Fruit fly (Drosophila melanogaster) whole organism, prepupa: ENCODE data around the gene SREBP.

ENCODE experiments used
- CG10631 ChIP-seq: fragments of 200-800 bp; sonication (Bioruptor generic); optimal IDR thresholded peaks from 2 replicates; lab custom pipeline; 2016; ENCODE audit warnings: missing biosample characterization, missing genetic modification characterization
- CG11294 ChIP-seq: fragments of 200-800 bp; sonication (Bioruptor generic); IDR thresholded peaks from 2 replicates; pipeline ENCODE4 v1.3.6; 2022; ENCODE audit warnings: missing biosample characterization, missing genetic modification characterization
- CG11762 ChIP-seq: fragments of 200-800 bp; sonication (Bioruptor generic); optimal IDR thresholded peaks from 3 replicates; lab custom pipeline; 2016; ENCODE audit warnings: missing biosample characterization, missing genetic modification characterization; ENCODE audit not compliant: insufficient read depth
- CG11902 ChIP-seq: fragments of 200-800 bp; sonication (Bioruptor generic); optimal IDR thresholded peaks from 3 replicates; lab custom pipeline; 2016; ENCODE audit warnings: missing biosample characterization, missing genetic modification characterization
- CG15336 ChIP-seq: fragments of 200-800 bp; sonication (Bioruptor generic); IDR thresholded peaks from 2 replicates; pipeline ENCODE4 v1.3.6; 2022; ENCODE audit warnings: missing biosample characterization, missing genetic modification characterization
- CG1621 ChIP-seq: fragments of 200-800 bp; sonication (Bioruptor generic); optimal IDR thresholded peaks from 3 replicates; lab custom pipeline; 2018; ENCODE audit warnings: missing biosample characterization, mild to moderate bottlenecking, missing genetic modification characterization
- CG3032 ChIP-seq: fragments of 200-800 bp; optimal IDR thresholded peaks from 2 replicates; lab custom pipeline; 2019; ENCODE audit warnings: missing biosample characterization, mild to moderate bottlenecking, missing genetic modification characterization, moderate library complexity
- CG31627 ChIP-seq: fragments of 200-800 bp; sonication (Bioruptor generic); optimal IDR thresholded peaks from 3 replicates; lab custom pipeline; 2016; ENCODE audit warnings: missing biosample characterization, missing genetic modification characterization
- CG32006 ChIP-seq: fragments of 200-800 bp; sonication (Bioruptor generic); optimal IDR thresholded peaks from 3 replicates; lab custom pipeline; 2017; ENCODE audit warnings: missing biosample characterization, mild to moderate bottlenecking, missing genetic modification characterization
- CG34406 ChIP-seq: fragments of 200-800 bp; sonication (Bioruptor generic); optimal IDR thresholded peaks from 3 replicates; lab custom pipeline; 2016; ENCODE audit warnings: missing biosample characterization, missing genetic modification characterization
- CG3919 ChIP-seq: fragments of 200-800 bp; sonication (Bioruptor generic); optimal IDR thresholded peaks from 3 replicates; lab custom pipeline; 2016; ENCODE audit warnings: missing biosample characterization, missing genetic modification characterization
- CG4318 ChIP-seq: fragments of 200-800 bp; sonication (Bioruptor generic); optimal IDR thresholded peaks from 3 replicates; lab custom pipeline; 2017; ENCODE audit warnings: missing biosample characterization, mild to moderate bottlenecking, missing genetic modification characterization
- CG6276 ChIP-seq: fragments of 200-800 bp; sonication (Bioruptor generic); optimal IDR thresholded peaks from 2 replicates; lab custom pipeline; 2017; ENCODE audit warnings: missing biosample characterization, mild to moderate bottlenecking, missing genetic modification characterization
- CG6792 ChIP-seq: fragments of 200-800 bp; sonication (Bioruptor generic); optimal IDR thresholded peaks from 3 replicates; lab custom pipeline; 2016; ENCODE audit warnings: missing biosample characterization, missing genetic modification characterization
- CG6808 ChIP-seq: fragments of 200-800 bp; sonication (Bioruptor generic); optimal IDR thresholded peaks from 3 replicates; lab custom pipeline; 2017; ENCODE audit warnings: missing biosample characterization, missing genetic modification characterization, mild to moderate bottlenecking, moderate library complexity, missing genetic modification reagents
- CG6854 ChIP-seq: fragments of 200-800 bp; sonication (Bioruptor generic); optimal IDR thresholded peaks from 2 replicates; lab custom pipeline; 2017; ENCODE audit warnings: missing biosample characterization, mild to moderate bottlenecking, missing genetic modification characterization
- CG7368 ChIP-seq: fragments of 200-800 bp; sonication (Bioruptor generic); optimal IDR thresholded peaks from 3 replicates; lab custom pipeline; 2016; ENCODE audit warnings: missing biosample characterization, missing genetic modification characterization
- CG8119 ChIP-seq: fragments of 200-800 bp; sonication (Bioruptor generic); IDR thresholded peaks from 3 replicates; pipeline ENCODE4 v1.3.6; 2022; ENCODE audit warnings: missing biosample characterization, missing genetic modification characterization
- CG8319 ChIP-seq: fragments of 200-800 bp; sonication (Bioruptor generic); optimal IDR thresholded peaks from 3 replicates; lab custom pipeline; 2016; ENCODE audit warnings: missing biosample characterization, missing genetic modification characterization
- CG8632 ChIP-seq: fragments of 200-800 bp; sonication (Bioruptor generic); optimal IDR thresholded peaks from 3 replicates; lab custom pipeline; 2016; ENCODE audit warnings: missing biosample characterization, missing genetic modification characterization
- Eip75B ChIP-seq: fragments of 200-800 bp; sonication (Bioruptor generic); optimal IDR thresholded peaks from 3 replicates; lab custom pipeline; 2016; ENCODE audit warnings: missing biosample characterization, missing genetic modification characterization
- Eip78C ChIP-seq: fragments of 200-800 bp; sonication (Bioruptor generic); peaks from one replicate; lab custom pipeline; 2016; ENCODE audit warnings: missing biosample characterization, missing genetic modification characterization
- Ets21C ChIP-seq: fragments of 200-800 bp; sonication (Bioruptor generic); optimal IDR thresholded peaks from 3 replicates; lab custom pipeline; 2016; ENCODE audit warnings: missing biosample characterization, missing genetic modification characterization
- Gug ChIP-seq: fragments of 200-800 bp; sonication (Bioruptor generic); IDR thresholded peaks from 2 replicates; pipeline ENCODE4 v1.3.6; 2022; ENCODE audit warnings: missing biosample characterization, missing genetic modification characterization
- Hr38 ChIP-seq: sonication (Bioruptor generic); optimal IDR thresholded peaks from 2 replicates; lab custom pipeline; 2016; ENCODE audit warnings: missing biosample characterization, missing genetic modification characterization
- Hr39 ChIP-seq: fragments of 200-800 bp; sonication (Bioruptor generic); optimal IDR thresholded peaks from 2 replicates; lab custom pipeline; 2016; ENCODE audit warnings: missing biosample characterization, missing genetic modification characterization
- Lpt ChIP-seq: fragments of 200-800 bp; sonication (Bioruptor generic); optimal IDR thresholded peaks from 3 replicates; lab custom pipeline; 2016; ENCODE audit warnings: missing biosample characterization, missing genetic modification characterization
- OdsH ChIP-seq: fragments of 200-800 bp; sonication (Bioruptor generic); optimal IDR thresholded peaks from 3 replicates; lab custom pipeline; 2016; ENCODE audit warnings: missing biosample characterization, missing genetic modification characterization
- Smox ChIP-seq: fragments of 200-800 bp; sonication (Bioruptor generic); optimal IDR thresholded peaks from 3 replicates; lab custom pipeline; 2016; ENCODE audit warnings: missing biosample characterization, missing genetic modification characterization
- Sox102F ChIP-seq: fragments of 200-800 bp; sonication (Bioruptor generic); optimal IDR thresholded peaks from 2 replicates; lab custom pipeline; 2016; ENCODE audit warnings: missing biosample characterization, mild to moderate bottlenecking, missing genetic modification characterization
- Sox14 ChIP-seq: fragments of 200-800 bp; sonication (Bioruptor generic); optimal IDR thresholded peaks from 3 replicates; lab custom pipeline; 2016; ENCODE audit warnings: missing biosample characterization, missing genetic modification characterization
- Sox15 ChIP-seq: fragments of 200-800 bp; sonication (Bioruptor generic); optimal IDR thresholded peaks from 3 replicates; lab custom pipeline; 2016; ENCODE audit warnings: missing biosample characterization, missing genetic modification characterization
- achi ChIP-seq: fragments of 200-800 bp; sonication (Bioruptor generic); optimal IDR thresholded peaks from 3 replicates; lab custom pipeline; 2016; ENCODE audit warnings: missing biosample characterization, missing genetic modification characterization
- acj6 ChIP-seq: fragments of 200-800 bp; sonication (Bioruptor generic); optimal IDR thresholded peaks from 3 replicates; lab custom pipeline; 2016; ENCODE audit warnings: missing biosample characterization, missing genetic modification characterization
- cyc ChIP-seq: fragments of 200-800 bp; sonication (Bioruptor generic); optimal IDR thresholded peaks from 3 replicates; lab custom pipeline; 2016; ENCODE audit warnings: missing biosample characterization, missing genetic modification characterization
- dac ChIP-seq: fragments of 200-800 bp; sonication (Bioruptor generic); optimal IDR thresholded peaks from 2 replicates; lab custom pipeline; 2017; ENCODE audit warnings: missing biosample characterization, mild to moderate bottlenecking, missing genetic modification characterization
- dsx ChIP-seq: fragments of 200-800 bp; optimal IDR thresholded peaks from 3 replicates; lab custom pipeline; 2019; ENCODE audit warnings: missing biosample characterization, mild to moderate bottlenecking, missing genetic modification characterization, moderate library complexity; ENCODE audit not compliant: poor library complexity, severe bottlenecking
- eg ChIP-seq: fragments of 200-800 bp; sonication (Bioruptor generic); IDR thresholded peaks from 3 replicates; pipeline ENCODE4 v1.3.6; 2022; ENCODE audit warnings: missing biosample characterization, missing genetic modification characterization
- esn ChIP-seq: fragments of 200-800 bp; sonication (Bioruptor generic); optimal IDR thresholded peaks from 2 replicates; lab custom pipeline; 2016; ENCODE audit warnings: missing biosample characterization, mild to moderate bottlenecking, missing genetic modification characterization, moderate library complexity
- fd59A ChIP-seq: fragments of 200-800 bp; sonication (Bioruptor generic); optimal IDR thresholded peaks from 2 replicates; lab custom pipeline; 2017; ENCODE audit warnings: missing biosample characterization, mild to moderate bottlenecking, missing genetic modification characterization, missing genetic modification reagents
- fd85E ChIP-seq: fragments of 200-800 bp; sonication (Bioruptor generic); optimal IDR thresholded peaks from 3 replicates; lab custom pipeline; 2016; ENCODE audit warnings: missing biosample characterization, missing genetic modification characterization
- lz ChIP-seq: fragments of 200-800 bp; sonication (Bioruptor generic); optimal IDR thresholded peaks from 3 replicates; lab custom pipeline; 2016; ENCODE audit warnings: missing biosample characterization, missing genetic modification characterization
- net ChIP-seq: fragments of 200-800 bp; sonication (Bioruptor generic); optimal IDR thresholded peaks from 3 replicates; lab custom pipeline; 2016; ENCODE audit warnings: missing biosample characterization, missing genetic modification characterization
- spab ChIP-seq: fragments of 200-800 bp; sonication (Bioruptor generic); optimal IDR thresholded peaks from 2 replicates; lab custom pipeline; 2017; ENCODE audit warnings: missing biosample characterization, mild to moderate bottlenecking, missing genetic modification characterization, missing genetic modification reagents
- ss ChIP-seq, 2 experiments: fragments of 200-800 bp; sonication (Bioruptor generic); optimal IDR thresholded peaks; 2 replicates in 1 of 2; 3 replicates in 1 of 2; lab custom pipeline; 2017 to 2018; ENCODE audit warnings: mild to moderate bottlenecking in 2 of 2, missing biosample characterization in 2 of 2, missing genetic modification characterization in 2 of 2, moderate library complexity in 1 of 2
- svp ChIP-seq: fragments of 200-800 bp; sonication (Bioruptor generic); peaks from one replicate; lab custom pipeline; 2016; ENCODE audit warnings: missing biosample characterization, missing genetic modification characterization
- topi ChIP-seq: fragments of 200-800 bp; sonication (Bioruptor generic); optimal IDR thresholded peaks from 3 replicates; lab custom pipeline; 2016; ENCODE audit warnings: missing biosample characterization, missing genetic modification characterization
- vri ChIP-seq: fragments of 200-800 bp; sonication (Bioruptor generic); optimal IDR thresholded peaks from 3 replicates; lab custom pipeline; 2016; ENCODE audit warnings: missing biosample characterization, mild to moderate bottlenecking, missing genetic modification characterization

The SREBP gene

dm6 chr3L:19792717-19793437 lies 858 bp upstream of the SREBP start (continued):
- TF ChIP-seq spab (GFP tag; lab: Kevin White, UChicago) (peak; percentile 21), CG6276 (GFP tag; lab: Kevin White, UChicago) (peak; percentile 80)

- TF ChIP-seq CG6792 (GFP tag; lab: Kevin White, UChicago) (peak; percentile 90), Hr39 (GFP tag; lab: Kevin White, UChicago) (peak; percentile 86), Smox (GFP tag; lab: Kevin White, UChicago) (peak; percentile 89), CG3919 (peak; percentile 89), OdsH (GFP tag; lab: Kevin White, UChicago) (peak; percentile 89), CG8632 (GFP tag; lab: Kevin White, UChicago) (peak; percentile 89), Sox15 (GFP tag; lab: Kevin White, UChicago) (peak; percentile 77), ss (GFP tag; optimal IDR thresholded peaks at IDR 0.05; lab: Kevin White, UChicago) (peak; percentile 87 to 96), dac (peak; percentile 87), CG34406 (GFP tag; lab: Kevin White, UChicago) (peak; percentile 89), acj6 (GFP tag; lab: Kevin White, UChicago) (peak; percentile 90), Sox102F (GFP tag; lab: Kevin White, UChicago) (peak; percentile 90), Hr38 (GFP tag; lab: Kevin White, UChicago) (no peak), svp (GFP tag; lab: Kevin White, UChicago) (peak; percentile 94), CG8119 (peak; percentile 87), CG1621 (tag; lab: Kevin White, UChicago) (peak; percentile 72), CG8319 (GFP tag; lab: Kevin White, UChicago) (peak; percentile 79), CG6808 (GFP tag; lab: Kevin White, UChicago) (peak; percentile 93), CG11762 (GFP tag; lab: Kevin White, UChicago) (peak; percentile 89), CG3032 (peak; percentile 83), achi (GFP tag; lab: Kevin White, UChicago) (peak; percentile 90), dsx (peak; percentile 81), CG32006 (GFP tag; lab: Kevin White, UChicago) (peak; percentile 96), CG31627 (GFP tag; lab: Kevin White, UChicago) (peak; percentile 80), CG7368 (GFP tag; lab: Kevin White, UChicago) (peak; percentile 64), vri (GFP tag; lab: Kevin White, UChicago) (peak; percentile 83), CG11294 (GFP tag; lab: Robert Waterston, UW) (peak; percentile 64), fd85E (GFP tag; lab: Kevin White, UChicago) (peak; percentile 71), lz (GFP tag; lab: Kevin White, UChicago) (peak; percentile 90), CG4318 (GFP tag; lab: Kevin White, UChicago) (peak; percentile 90), Gug (peak; percentile 63), CG15336 (GFP tag; lab: Robert Waterston, UW) (peak; percentile 83), net (GFP tag; lab: Kevin White, UChicago) (peak; percentile 95), spab (GFP tag; lab: Kevin White, UChicago) (peak; percentile 88), esn (GFP tag; lab: Kevin White, UChicago) (peak; percentile 94), CG6276 (GFP tag; lab: Kevin White, UChicago) (peak; percentile 94), cyc (GFP tag; lab: Kevin White, UChicago) (peak; percentile 76), CG11902 (GFP tag; lab: Kevin White, UChicago) (peak; percentile 69), CG10631 (GFP tag; lab: Kevin White, UChicago) (peak; percentile 83), Ets21C (GFP tag; lab: Kevin White, UChicago) (peak; percentile 81), topi (GFP tag; lab: Kevin White, UChicago) (peak; percentile 90), CG6854 (GFP tag; lab: Kevin White, UChicago) (peak; percentile 59), eg (GFP tag; lab: Robert Waterston, UW) (peak; percentile 81), Eip78C (peak; percentile 98), Eip75B (GFP tag; lab: Kevin White, UChicago) (peak; percentile 83), Sox14 (peak; percentile 93), fd59A (GFP tag; lab: Kevin White, UChicago) (peak; percentile 87), Lpt (GFP tag; lab: Kevin White, UChicago) (peak; percentile 85)
These were observed 568 bp downstream of the SREBP start for dm6 chr3L:19794203-19794802.
